Fruit fly (Drosophila melanogaster): ENCODE measurements around the gene PNUTS.

Gene PNUTS

dm6 chr2L:870749-871418 is 619 bp downstream of the PNUTS start (continued):
- TF ChIP-seq Hmr (GFP tag; optimal IDR thresholded peaks at IDR 0.05) (peak; percentile 50), CG7839 (tag; optimal IDR thresholded peaks at IDR 0.05) (peak; percentile 59), hbn (GFP tag; IDR thresholded peaks at IDR 0.05; ENCODE audit: partially characterized antibody) (no peak), pho (GFP tag; optimal IDR thresholded peaks at IDR 0.05) (peak; percentile 74), CG2116 (GFP tag; optimal IDR thresholded peaks at IDR 0.05) (peak; percentile 96), Fer2 (tag; optimal IDR thresholded peaks at IDR 0.05) (peak; percentile 53), CG3281 (GFP tag; optimal IDR thresholded peaks at IDR 0.05) (peak; percentile 57), Sox100B (GFP tag; optimal IDR thresholded peaks at IDR 0.05) (no peak), cad (GFP tag; optimal IDR thresholded peaks at IDR 0.05) (no peak), Dip3 (GFP tag; optimal IDR thresholded peaks at IDR 0.05) (peak; percentile 62), YL-1 (GFP tag; optimal IDR thresholded peaks at IDR 0.05) (peak; percentile 98), yki (optimal IDR thresholded peaks at IDR 0.05) (no peak), Atf-2 (GFP tag; optimal IDR thresholded peaks at IDR 0.05) (peak; percentile 71), dpn (GFP tag; optimal IDR thresholded peaks at IDR 0.05) (peak; percentile 75 to 82), trem (tag; optimal IDR thresholded peaks at IDR 0.05) (peak; percentile 100), CG10267 (tag; optimal IDR thresholded peaks at IDR 0.05) (peak; percentile 29), Vsx1 (GFP tag; optimal IDR thresholded peaks at IDR 0.05) (no peak), CG6272 (GFP tag; IDR thresholded peaks at IDR 0.05) (peak; percentile 61), NC2β (GFP tag; optimal IDR thresholded peaks at IDR 0.05) (peak; percentile 47), Tbp (GFP tag; optimal IDR thresholded peaks at IDR 0.05) (no peak), Elba2 (GFP tag; optimal IDR thresholded peaks at IDR 0.05) (peak; percentile 0), Dbx (GFP tag; IDR thresholded peaks at IDR 0.05) (peak; percentile 63; the same call in 2 of the 3 replicates), pnt (GFP tag; optimal IDR thresholded peaks at IDR 0.05) (peak; percentile 53), CG12071 (GFP tag; optimal IDR thresholded peaks at IDR 0.05) (peak; percentile 26), ATbp (GFP tag; optimal IDR thresholded peaks at IDR 0.05) (peak; percentile 41), CG2875 (GFP tag; optimal IDR thresholded peaks at IDR 0.05) (peak; percentile 27), CG7987 (GFP tag; optimal IDR thresholded peaks at IDR 0.05) (peak; percentile 42), CG11560 (tag; IDR thresholded peaks at IDR 0.05) (peak; percentile 55; the same call in 2 of the 3 replicates), Adf1 (GFP tag; IDR thresholded peaks at IDR 0.05) (no peak; the same call in 1 of the 2 replicates), CG2129 (GFP tag; IDR thresholded peaks at IDR 0.05; ENCODE audit: partially characterized antibody) (no peak), Gug (GFP tag; IDR thresholded peaks at IDR 0.05) (peak; percentile 71), CG32772 (GFP tag; IDR thresholded peaks at IDR 0.05) (peak; percentile 49; the same call in 1 of the 2 replicates), dimm (GFP tag; IDR thresholded peaks at IDR 0.05) (no peak), tna (GFP tag; IDR thresholded peaks at IDR 0.05; ENCODE audit: partially characterized antibody) (no peak), pfk (GFP tag; optimal IDR thresholded peaks at IDR 0.05) (no peak), Scr (GFP tag; IDR thresholded peaks at IDR 0.05; ENCODE audit: partially characterized antibody) (0 out of 2 replicates have a peak, but pooled peaks have one; percentile 30), Xbp1 (GFP tag; optimal IDR thresholded peaks at IDR 0.05) (peak; percentile 76), cato (GFP tag; optimal IDR thresholded peaks at IDR 0.05; ENCODE audit: borderline replicate concordance) (peak; percentile 48), CG4328 (GFP tag; optimal IDR thresholded peaks at IDR 0.05) (peak; percentile 58), Hmx (GFP tag; optimal IDR thresholded peaks at IDR 0.05) (no peak), pzg (GFP tag; optimal IDR thresholded peaks at IDR 0.05) (peak; percentile 43), sens (GFP tag) (peak; percentile 93), CG9727 (GFP tag; optimal IDR thresholded peaks at IDR 0.05) (peak; percentile 60), vnd (GFP tag; IDR thresholded peaks at IDR 0.05; ENCODE audit: partially characterized antibody) (0 out of 3 replicates have a peak, but pooled peaks have one; percentile 32), NK7.1 (GFP tag; optimal IDR thresholded peaks at IDR 0.05) (peak; percentile 50), MTF-1 (GFP tag; optimal IDR thresholded peaks at IDR 0.05; ENCODE audit: borderline replicate concordance) (no peak), inv (GFP tag; IDR thresholded peaks at IDR 0.05; ENCODE audit: partially characterized antibody) (no peak), Lhr (GFP tag; optimal IDR thresholded peaks at IDR 0.05) (peak; percentile 41), insv (GFP tag; optimal IDR thresholded peaks at IDR 0.05) (no peak)

Measured in whole organism, embryonic.